Worm (Caenorhabditis elegans): ENCODE results near the gene ulp-3.

Gene ulp-3

ce11 chrIV:2002290-2002689, 38.9 kb downstream of the ulp-3 start:
- TF ChIP-seq lsy-27 (tag; optimal IDR thresholded peaks at IDR 0.05; ENCODE audit: borderline replicate concordance, insufficient read depth) (no peak), ceh-91 (GFP tag; IDR thresholded peaks at IDR 0.05) (no peak), C17E4.6 (GFP tag; IDR thresholded peaks at IDR 0.05) (no peak), snpc-1.1 (tag; optimal IDR thresholded peaks at IDR 0.05; ENCODE audit: insufficient read depth) (no peak), nhr-120 (GFP tag; IDR thresholded peaks at IDR 0.05) (no peak), efl-1 (GFP tag; optimal IDR thresholded peaks at IDR 0.05) (no peak), fkh-3 (tag; optimal IDR thresholded peaks at IDR 0.05) (no peak), Y53F4B.3 (GFP tag; IDR thresholded peaks at IDR 0.05) (no peak), sea-2 (GFP tag; IDR thresholded peaks at IDR 0.05) (no peak)

DNA sequence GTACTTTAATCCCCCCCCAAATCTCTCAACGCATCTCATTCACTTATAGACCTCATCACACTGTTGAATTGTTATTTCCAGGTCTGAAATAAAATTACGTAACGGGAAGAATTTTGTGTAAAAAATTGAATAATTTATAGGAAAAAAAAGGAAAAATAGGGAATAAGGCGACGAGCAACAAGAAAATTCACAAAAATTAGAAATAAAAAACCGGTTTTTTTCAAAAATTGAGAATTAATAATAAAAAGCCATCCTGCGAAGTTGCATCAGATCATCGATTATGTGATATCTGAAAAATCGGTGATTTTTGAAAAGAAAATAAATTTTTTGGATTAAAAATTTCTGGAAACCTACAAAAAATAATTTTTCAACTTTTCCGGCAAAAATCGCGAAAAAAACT, 45.5 kb downstream of the ulp-3 start:
- no peak for TF ChIP-seq nhr-80 (tag; optimal IDR thresholded peaks at IDR 0.05)
- no peak for TF ChIP-seq xnd-1 (tag; optimal IDR thresholded peaks at IDR 0.05)
- TF ChIP-seq B0336.3 (GFP tag; IDR thresholded peaks at IDR 0.05) = peak; percentile 66
- no peak for TF ChIP-seq egrh-3 (GFP tag; IDR thresholded peaks at IDR 0.05)
- peak; percentile 20; the same call in 1 of the 2 replicates for TF ChIP-seq F33H1.4 (GFP tag; IDR thresholded peaks at IDR 0.05)
- TF ChIP-seq cebp-1 (GFP tag; IDR thresholded peaks at IDR 0.05) = no peak
- peak; percentile 26 for TF ChIP-seq cebp-1 (tag; optimal IDR thresholded peaks at IDR 0.05)
- 0 out of 2 replicates have a peak, but pooled peaks have one; percentile 12 for TF ChIP-seq madf-8 (GFP tag; conservative IDR thresholded peaks at IDR 0.05)
- peak in 1 of 2 experiments; percentile 22 for TF ChIP-seq rec-8 (tag; optimal IDR thresholded peaks at IDR 0.05)
- peak; percentile 39 for TF ChIP-seq madf-6 (GFP tag; IDR thresholded peaks at IDR 0.05)
- TF ChIP-seq bed-2 (GFP tag; IDR thresholded peaks at IDR 0.05) = no peak
- TF ChIP-seq K11D2.4 (GFP tag; IDR thresholded peaks at IDR 0.05) = no peak
- TF ChIP-seq lsl-1 (GFP tag; optimal IDR thresholded peaks at IDR 0.05) = peak; percentile 15
- TF ChIP-seq him-1 (tag; optimal IDR thresholded peaks at IDR 0.05) = peak; percentile 100
- TF ChIP-seq lin-54 (GFP tag; optimal IDR thresholded peaks at IDR 0.05) = peak; percentile 21
- TF ChIP-seq athp-1 (tag; optimal IDR thresholded peaks at IDR 0.05) = no peak
- 0 out of 2 replicates have a peak, but pooled peaks have one; percentile 31 for TF ChIP-seq Y95B8A.8 (GFP tag; IDR thresholded peaks at IDR 0.05)
- no peak for TF ChIP-seq rpc-1 (optimal IDR thresholded peaks at IDR 0.05)
- TF ChIP-seq rpc-1 (tag; optimal IDR thresholded peaks at IDR 0.05) = no peak
